Worm (Caenorhabditis elegans): ENCODE results near the gene sco-1.

The sco-1 gene

ce11 chrII:4299227-4299703 is at the start of gene sco-1:
TSS of gene sco-1 (plus strand) at chrII:4299653.
- TF ChIP-seq aly-2 (tag; optimal IDR thresholded peaks at IDR 0.05) (no peak), sem-4 (tag; optimal IDR thresholded peaks at IDR 0.05) (peak; percentile 94), nhr-6 (tag; optimal IDR thresholded peaks at IDR 0.05) (peak; percentile 81), dmd-4 (tag; optimal IDR thresholded peaks at IDR 0.05) (peak; percentile 31), nhr-10 (tag; optimal IDR thresholded peaks at IDR 0.05) (peak; percentile 49), blmp-1 (tag; optimal IDR thresholded peaks at IDR 0.05; ENCODE audit: insufficient read depth) (peak; percentile 74), nhr-25 (tag; optimal IDR thresholded peaks at IDR 0.05) (peak; percentile 96), mab-5 (tag; optimal IDR thresholded peaks at IDR 0.05) (peak; percentile 95), unc-39 (tag; optimal IDR thresholded peaks at IDR 0.05) (no peak), C34F6.9 (tag; optimal IDR thresholded peaks at IDR 0.05) (peak; percentile 95), skn-1 (tag; optimal IDR thresholded peaks at IDR 0.05) (peak; percentile 4), nhr-21 (tag; optimal IDR thresholded peaks at IDR 0.05) (peak; percentile 94), fos-1 (tag; optimal IDR thresholded peaks at IDR 0.05) (peak; percentile 91), mdl-1 (tag; optimal IDR thresholded peaks at IDR 0.05) (peak in 1 of 2 experiments; percentile 70), peb-1 (tag; optimal IDR thresholded peaks at IDR 0.05) (no peak), nhr-12 (tag; optimal IDR thresholded peaks at IDR 0.05) (peak; percentile 34), ceh-16 (tag; optimal IDR thresholded peaks at IDR 0.05) (peak; percentile 95), lin-39 (tag; optimal IDR thresholded peaks at IDR 0.05) (no peak), lin-11 (tag; optimal IDR thresholded peaks at IDR 0.05) (peak; percentile 96), sma-3 (GFP tag; optimal IDR thresholded peaks at IDR 0.05) (peak; percentile 98), sma-9 (GFP tag; optimal IDR thresholded peaks at IDR 0.05) (peak; percentile 98), sma-9 (tag; optimal IDR thresholded peaks at IDR 0.05) (no peak), nhr-129 (tag; optimal IDR thresholded peaks at IDR 0.05) (peak; percentile 79), elt-1 (tag; optimal IDR thresholded peaks at IDR 0.05) (no peak), nhr-23 (tag; optimal IDR thresholded peaks at IDR 0.05) (no peak), mbf-1 (tag; optimal IDR thresholded peaks at IDR 0.05) (no peak), ztf-11 (tag; optimal IDR thresholded peaks at IDR 0.05) (peak; percentile 32), ZK546.5 (tag; optimal IDR thresholded peaks at IDR 0.05) (peak; percentile 72), alr-1 (tag; optimal IDR thresholded peaks at IDR 0.05) (no peak), nhr-11 (tag; optimal IDR thresholded peaks at IDR 0.05) (no peak), egl-27 (tag; optimal IDR thresholded peaks at IDR 0.05) (peak; percentile 95), ztf-1 (GFP tag; conservative IDR thresholded peaks at IDR 0.05) (no peak), Y55F3AM.14 (GFP tag; optimal IDR thresholded peaks at IDR 0.05) (peak; percentile 84), crh-2 (tag; optimal IDR thresholded peaks at IDR 0.05) (peak; percentile 97), nhr-77 (tag; optimal IDR thresholded peaks at IDR 0.05) (peak; percentile 73), F13H6.1 (tag; optimal IDR thresholded peaks at IDR 0.05) (peak; percentile 94), ama-1 (optimal IDR thresholded peaks at IDR 0.05) (peak; percentile 63), unc-62 (GFP tag; optimal IDR thresholded peaks at IDR 0.05) (peak; percentile 82), nhr-237 (tag; optimal IDR thresholded peaks at IDR 0.05) (peak; percentile 60), ceh-82 (tag; optimal IDR thresholded peaks at IDR 0.05) (no peak), gmeb-1 (tag; optimal IDR thresholded peaks at IDR 0.05) (peak; percentile 93), unc-55 (GFP tag; optimal IDR thresholded peaks at IDR 0.05) (peak; percentile 99), zag-1 (tag; optimal IDR thresholded peaks at IDR 0.05) (peak; percentile 56), R02D3.7 (tag; optimal IDR thresholded peaks at IDR 0.05) (peak; percentile 100), lsy-2 (tag; optimal IDR thresholded peaks at IDR 0.05) (peak; percentile 93 to 97), lin-13 (GFP tag; optimal IDR thresholded peaks at IDR 0.05) (peak; percentile 97), ztf-4 (tag; optimal IDR thresholded peaks at IDR 0.05) (peak; percentile 82), snpc-4 (tag; optimal IDR thresholded peaks at IDR 0.05) (peak; percentile 85)

All from whole organism, L2 larva.